In the genomic region with DNA sequence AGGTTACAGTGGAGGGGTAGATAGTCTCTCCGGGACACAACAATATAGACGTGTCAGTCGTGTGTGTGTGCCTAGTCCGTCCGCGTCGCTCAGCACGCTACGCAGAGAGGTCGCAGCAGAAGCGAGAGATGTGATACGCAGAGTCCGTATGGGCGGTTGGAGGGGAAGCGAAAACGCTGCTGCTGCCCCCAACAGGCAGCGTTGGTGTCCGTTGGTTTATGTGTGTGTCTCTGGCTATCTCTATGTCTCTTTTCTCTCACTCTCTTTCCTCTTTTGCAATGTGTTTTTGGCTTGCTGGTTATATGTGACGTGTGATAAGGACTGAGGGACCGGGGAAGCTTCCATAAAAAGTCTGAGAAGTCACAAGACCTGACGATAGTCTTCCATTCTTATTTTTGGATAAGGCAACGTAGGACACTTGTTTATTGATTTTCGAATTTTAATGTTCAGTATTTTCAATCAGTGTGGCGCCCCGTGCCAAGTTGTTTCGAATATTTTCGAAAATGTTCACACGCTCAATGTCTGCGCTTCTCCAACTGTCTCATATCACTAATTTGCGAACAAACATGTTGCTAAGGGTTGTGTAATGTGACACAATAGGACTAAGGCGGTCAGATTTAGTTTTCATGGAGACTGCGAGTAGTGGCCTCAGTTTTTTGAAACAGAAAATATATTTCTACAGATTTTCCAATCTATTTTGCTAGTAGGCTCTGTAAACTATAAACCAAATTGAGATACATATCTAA, we compare ENCODE assay signal across 1 worm cellular context.
TF ChIP-seq lines count a peak whose summit lies in the region.

pab-2 (minus strand) TSS at position 69 of the 746 bp plus-strand sequence.

TF ChIP-seq in whole organism, L1 larva, 84 proteins besides CTCF, POLR2A, EP300 and RAD21 (continued from another document):
- no peak for TF ChIP-seq hpl-2 (GFP tag; optimal IDR thresholded peaks at IDR 0.05; lab: Kevin White, UChicago)
- no peak for TF ChIP-seq sup-37 (GFP tag; optimal IDR thresholded peaks at IDR 0.05; lab: Kevin White, UChicago)
- TF ChIP-seq jun-1 (tag; optimal IDR thresholded peaks at IDR 0.05; lab: Kevin White, UChicago): peak; percentile 82
- TF ChIP-seq hlh-17 (GFP tag; optimal IDR thresholded peaks at IDR 0.05; lab: Kevin White, UChicago; ENCODE audit: borderline replicate concordance): no peak
- no peak for TF ChIP-seq ces-1 (GFP tag; optimal IDR thresholded peaks at IDR 0.05; lab: Kevin White, UChicago)
TF ChIP-seq in whole organism, L1 larva: peak in this region for 41.
